Fruit fly (Drosophila melanogaster): ENCODE measurements around the gene CG7091.

- no peak for TF ChIP-seq Pif1B (GFP tag; optimal IDR thresholded peaks at IDR 0.05)
- no peak for TF ChIP-seq Pif1A (GFP tag; optimal IDR thresholded peaks at IDR 0.05)
- TF ChIP-seq EcR (GFP tag; optimal IDR thresholded peaks at IDR 0.05): no peak
- TF ChIP-seq fd96Ca (GFP tag; IDR thresholded peaks at IDR 0.05): no peak
- no peak for TF ChIP-seq CG32121 (GFP tag; IDR thresholded peaks at IDR 0.05)
- no peak for TF ChIP-seq CG14655 (GFP tag; optimal IDR thresholded peaks at IDR 0.05)
- TF ChIP-seq CG17806 (tag; optimal IDR thresholded peaks at IDR 0.05): no peak
- TF ChIP-seq CG34367 (tag; optimal IDR thresholded peaks at IDR 0.05): no peak
- TF ChIP-seq Ets98B (GFP tag; IDR thresholded peaks at IDR 0.05): no peak
- no peak for TF ChIP-seq CG10348 (GFP tag; IDR thresholded peaks at IDR 0.05)
- no peak for TF ChIP-seq rn (GFP tag; IDR thresholded peaks at IDR 0.05)
- TF ChIP-seq CG12605 (GFP tag; IDR thresholded peaks at IDR 0.05): no peak
- TF ChIP-seq CG15710 (tag; optimal IDR thresholded peaks at IDR 0.05): no peak
These were observed 41.2 kb downstream of the CG7091 start for dm6 chr3R:13018995-13019394.

Measured in whole organism, pupa.